Worm (Caenorhabditis elegans) whole organism, L3 larva: ENCODE measurements around the gene math-5.
"Not testable (repeated sequence)": the region's sequence is repeated elsewhere in the genome, so short reads cannot be mapped to it uniquely, and the experiment has no call there.

Source experiments
- aly-2 ChIP-seq: fragments of 150-350 bp; optimal IDR thresholded peaks from 2 replicates; lab custom pipeline; 2014; ENCODE audit warnings: missing biosample characterization, missing genetic modification characterization
- ceh-16 ChIP-seq: sonication (generic microtip); optimal IDR thresholded peaks from 2 replicates; lab custom pipeline; 2017; ENCODE audit warnings: missing biosample characterization, missing genetic modification characterization
- ceh-82 ChIP-seq: fragments of 150-350 bp; optimal IDR thresholded peaks from 2 replicates; lab custom pipeline; 2014; ENCODE audit warnings: missing biosample characterization, missing genetic modification characterization
- daf-12 ChIP-seq: fragments of 150-350 bp; optimal IDR thresholded peaks from 2 replicates; lab custom pipeline; 2014; ENCODE audit warnings: missing biosample characterization, missing genetic modification reagents, missing genetic modification characterization
- egl-27 ChIP-seq: sonication (generic microtip); optimal IDR thresholded peaks from 4 replicates; lab custom pipeline; 2017; ENCODE audit warnings: missing biosample characterization, missing genetic modification reagents, missing genetic modification characterization
- egl-5 ChIP-seq: fragments of 150-350 bp; optimal IDR thresholded peaks from 2 replicates; lab custom pipeline; 2017; ENCODE audit warnings: missing biosample characterization, missing genetic modification reagents, missing genetic modification characterization, inconsistent platforms
- elt-2 ChIP-seq: sonication (generic microtip); optimal IDR thresholded peaks from 2 replicates; lab custom pipeline; 2016; ENCODE audit warnings: missing genetic modification reagents, mild to moderate bottlenecking, missing genetic modification characterization, missing compliant biosample characterization
- eor-1 ChIP-seq, 2 experiments: fragments of 150-350 bp; optimal IDR thresholded peaks; 2 replicates each; lab custom pipeline; 2014 to 2018; ENCODE audit warnings: missing biosample characterization in 2 of 2, missing genetic modification characterization in 2 of 2
- fkh-10 ChIP-seq: sonication (generic microtip); optimal IDR thresholded peaks from 2 replicates; lab custom pipeline; 2017; ENCODE audit warnings: missing biosample characterization, missing genetic modification reagents, missing genetic modification characterization
- fkh-2 ChIP-seq: fragments of 150-350 bp; optimal IDR thresholded peaks from 2 replicates; lab custom pipeline; 2014; ENCODE audit warnings: missing biosample characterization, missing genetic modification reagents, missing genetic modification characterization
- hmg-11 ChIP-seq: sonication (generic microtip); optimal IDR thresholded peaks from 2 replicates; lab custom pipeline; 2016; ENCODE audit warnings: missing genetic modification characterization, missing compliant biosample characterization
- lin-39 ChIP-seq: fragments of 150-350 bp; optimal IDR thresholded peaks from 2 replicates; lab custom pipeline; 2018; ENCODE audit warnings: missing biosample characterization, missing genetic modification reagents, missing genetic modification characterization
- mml-1 ChIP-seq: fragments of 150-350 bp; sonication (generic microtip); optimal IDR thresholded peaks from 3 replicates; lab custom pipeline; 2014; ENCODE audit warnings: missing biosample characterization, missing genetic modification characterization
- nhr-12 ChIP-seq: fragments of 150-350 bp; optimal IDR thresholded peaks from 2 replicates; lab custom pipeline; 2014; ENCODE audit warnings: missing biosample characterization, missing genetic modification characterization
- nhr-23 ChIP-seq: fragments of 150-350 bp; optimal IDR thresholded peaks from 2 replicates; lab custom pipeline; 2014; ENCODE audit warnings: missing biosample characterization, missing genetic modification reagents, missing genetic modification characterization
- nhr-25 ChIP-seq: sonication (generic microtip); optimal IDR thresholded peaks from 2 replicates; lab custom pipeline; 2017; ENCODE audit warnings: missing biosample characterization, missing genetic modification characterization
- nhr-28 ChIP-seq: fragments of 150-350 bp; optimal IDR thresholded peaks from 2 replicates; lab custom pipeline; 2014; ENCODE audit warnings: missing biosample characterization, missing genetic modification characterization
- nhr-43 ChIP-seq: sonication (generic microtip); optimal IDR thresholded peaks from 2 replicates; lab custom pipeline; 2016; ENCODE audit warnings: mild to moderate bottlenecking, missing genetic modification characterization, missing compliant biosample characterization; ENCODE audit not compliant: poor library complexity, severe bottlenecking
- nhr-77 ChIP-seq: fragments of 150-350 bp; optimal IDR thresholded peaks from 2 replicates; lab custom pipeline; 2014; ENCODE audit warnings: missing biosample characterization, missing genetic modification characterization
- pqm-1 ChIP-seq: fragments of 150-350 bp; optimal IDR thresholded peaks from 2 replicates; lab custom pipeline; 2017; ENCODE audit warnings: missing biosample characterization, missing genetic modification characterization, inconsistent platforms

Gene math-5

DNA sequence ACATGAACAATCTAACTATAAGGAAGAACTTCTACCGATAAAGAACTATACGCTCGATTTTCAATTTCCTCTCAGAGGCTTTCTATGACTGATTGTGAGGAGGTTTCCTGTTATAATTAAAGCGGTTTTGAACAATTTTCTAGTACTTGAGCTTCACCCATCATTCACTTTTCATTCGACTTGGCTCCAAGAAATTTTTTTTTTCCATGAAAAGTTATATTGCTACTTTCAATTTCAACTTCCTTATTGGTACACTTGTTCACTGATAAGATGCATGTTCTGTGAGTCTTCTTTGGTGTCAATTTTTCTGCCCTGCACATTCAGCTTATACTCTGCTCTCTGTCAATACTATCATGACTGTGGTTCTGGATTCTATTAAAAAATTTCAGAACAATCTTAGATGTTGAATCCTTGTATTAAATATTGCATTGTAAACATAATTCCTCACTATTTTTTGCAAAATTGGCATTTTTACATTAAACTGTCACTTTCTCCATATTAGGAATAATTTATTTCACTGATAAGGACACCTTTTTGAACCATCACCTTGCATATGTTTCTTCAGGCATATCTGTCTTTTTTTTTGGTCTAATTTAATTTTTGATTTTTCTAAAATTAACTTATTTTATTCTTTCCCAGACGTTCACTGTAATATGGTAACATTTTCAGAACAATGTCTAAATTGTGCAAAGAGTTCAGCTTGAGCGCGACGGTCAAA lies 11.6 kb downstream of the math-5 start, which contains the start of gene math-10:
TSS of gene math-10 (plus strand) at position 668 of the 718 bp plus-strand sequence.
- TF ChIP-seq nhr-77 (tag; lab: Kevin White, UChicago) (no peak), nhr-43 (no peak), eor-1 (tag; optimal IDR thresholded peaks at IDR 0.05; lab: Kevin White, UChicago) (no peak), pqm-1 (tag; lab: Kevin White, UChicago) (no peak), elt-2 (tag; lab: Kevin White, UChicago) (peak; percentile 71)
- TF ChIP-seq, all 47 proteins: peak for 1

DNA sequence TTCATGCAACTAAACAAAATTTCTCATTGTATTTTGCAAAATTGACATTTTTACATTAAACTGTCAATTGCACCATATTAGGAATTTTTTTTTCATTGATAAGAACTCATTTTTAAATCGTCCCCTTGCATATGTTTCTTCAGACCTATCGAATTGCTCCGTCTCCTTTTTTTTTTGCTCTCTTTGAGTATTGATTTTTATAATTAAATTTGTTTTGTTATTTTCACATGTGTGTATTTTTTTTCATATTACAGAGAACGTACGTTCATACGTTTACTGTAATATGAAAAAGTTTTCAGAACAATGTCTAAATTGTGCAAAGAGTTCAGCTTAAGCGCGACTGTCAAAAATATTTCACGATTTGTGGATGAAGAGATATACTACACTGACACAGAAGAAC lies 13.5 kb downstream of the math-5 start, which contains the start of gene math-14:
TSS of gene math-14 (plus strand) at position 301 of the 400 bp plus-strand sequence.
- no peak for TF ChIP-seq lin-39 (tag; lab: Kevin White, UChicago)
- peak; percentile 29 for TF ChIP-seq elt-2 (tag; lab: Kevin White, UChicago)

DNA sequence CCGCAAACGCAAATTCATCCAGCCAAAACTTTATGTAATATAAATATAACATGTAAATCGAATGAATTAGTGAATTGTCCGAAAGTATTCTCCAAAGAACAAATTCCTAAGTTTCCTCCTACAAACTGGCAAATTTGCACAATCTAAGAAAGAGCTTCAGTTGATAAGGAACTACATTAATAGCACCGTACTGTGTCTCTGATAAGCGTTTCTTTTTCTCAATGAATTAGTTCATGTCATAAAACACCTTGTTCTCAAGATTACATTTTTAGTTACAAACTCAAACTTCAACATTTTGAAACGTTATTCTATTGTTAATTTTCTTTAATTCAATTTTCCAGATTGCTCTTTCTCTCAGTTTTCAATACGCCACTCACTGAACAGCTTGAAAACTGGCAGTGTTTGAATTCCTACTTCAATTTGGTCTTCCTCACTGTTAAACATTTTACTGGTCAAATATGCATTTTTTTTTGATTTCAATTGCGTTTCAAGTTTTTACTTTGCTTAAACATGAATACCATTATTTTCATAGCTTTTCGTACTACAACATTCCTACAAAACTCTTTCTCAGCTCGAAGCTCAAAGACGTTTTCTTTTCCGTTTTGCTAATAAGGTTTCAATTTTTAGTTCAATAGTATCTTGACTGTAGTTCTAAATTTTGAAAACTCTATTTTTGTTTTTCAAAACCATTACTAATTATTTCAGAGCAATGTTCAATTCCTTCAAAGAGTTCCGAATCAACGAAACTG lies 16.7 kb downstream of the math-5 start, which contains the start of gene math-15:
TSS of gene math-15 (plus strand) at position 699 of the 749 bp plus-strand sequence.
- TF ChIP-seq elt-2 (tag; lab: Kevin White, UChicago), result peak; percentile 67
- no peak for TF ChIP-seq ceh-82 (tag; lab: Kevin White, UChicago)
- peak; percentile 11 for TF ChIP-seq pqm-1 (tag; lab: Kevin White, UChicago)
- TF ChIP-seq nhr-28, result no peak

DNA sequence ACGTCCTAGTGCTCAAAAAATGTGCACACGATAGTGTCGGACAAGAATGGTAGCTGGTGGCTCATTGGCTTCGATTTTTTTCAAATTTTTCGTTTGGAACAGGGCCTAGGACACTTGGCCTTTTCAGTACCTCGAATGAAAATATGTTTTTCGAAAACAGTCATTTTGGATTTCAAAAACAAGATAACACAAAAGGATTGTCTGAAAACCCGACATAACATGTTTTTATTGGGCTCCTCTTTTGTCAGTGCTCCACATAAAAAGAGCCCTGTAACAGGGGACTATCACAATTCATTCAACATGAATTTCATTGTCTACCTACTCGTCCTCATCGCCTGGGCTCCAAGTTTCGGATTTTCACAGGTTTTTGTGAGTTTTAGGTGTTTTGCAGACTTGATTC lies 18.3 kb downstream of the math-5 start, which contains the start of gene C16C4.17:
TSS of gene C16C4.17 (plus strand) at position 301 of the 400 bp plus-strand sequence.
- TF ChIP-seq fkh-2 (tag; lab: Kevin White, UChicago) (no peak), mml-1 (tag; lab: Kevin White, UChicago) (no peak), nhr-12 (tag; lab: Kevin White, UChicago) (no peak)

DNA sequence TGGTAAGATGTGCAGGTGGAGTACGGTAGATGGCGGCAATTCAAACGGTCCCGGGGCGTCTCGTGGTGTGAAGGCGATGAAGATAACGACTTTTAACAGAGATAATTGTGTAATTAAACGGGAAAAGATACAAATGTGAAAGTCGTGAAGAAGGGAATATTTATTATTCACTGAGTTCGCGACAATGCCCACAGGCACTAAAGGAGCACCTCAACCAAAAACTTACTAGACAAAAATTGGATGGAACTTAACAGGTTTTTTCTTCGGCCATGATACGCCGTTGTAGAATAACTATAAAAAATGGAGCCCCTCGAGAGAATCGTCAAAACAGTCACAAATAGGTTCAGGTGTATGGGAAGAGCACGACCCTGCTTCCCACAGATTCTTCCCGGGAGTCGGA lies 20.3 kb downstream of the math-5 start, which contains the start of gene fbxb-98:
TSS of gene fbxb-98 (plus strand) at position 301 of the 400 bp plus-strand sequence.
- TF ChIP-seq lin-39, hmg-11, nhr-25 (tag; lab: Kevin White, UChicago): not testable (repeated sequence)

DNA sequence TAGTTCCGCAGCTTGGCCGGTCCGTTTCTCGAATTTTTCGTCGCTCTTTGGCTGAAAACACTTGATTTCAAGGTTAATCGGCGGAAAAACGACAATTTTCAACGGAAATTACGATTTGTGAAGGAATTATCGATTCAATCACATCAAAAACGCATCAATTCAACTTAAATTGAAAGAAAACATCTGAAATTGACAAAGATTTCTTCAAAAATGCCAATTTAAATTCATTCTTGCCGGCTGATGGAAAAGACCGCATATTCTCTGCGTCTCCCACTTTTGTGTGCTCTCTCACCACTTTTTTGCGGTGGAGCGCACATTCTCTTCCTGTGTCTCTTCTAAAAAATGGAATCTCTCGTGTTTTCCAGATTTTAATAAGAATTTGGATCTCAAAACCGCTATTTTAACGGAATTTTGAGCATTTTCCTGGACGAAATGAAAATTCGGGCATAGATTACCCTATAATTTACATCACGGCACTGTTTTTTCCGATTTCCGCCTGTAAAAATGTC lies 21.3 kb downstream of the math-5 start, which contains the start of gene C16C4.18:
TSS of gene C16C4.18 (minus strand) at position 51 of the 509 bp plus-strand sequence.
- TF ChIP-seq daf-12 (tag; lab: Kevin White, UChicago); nhr-12 (tag; lab: Kevin White, UChicago); fkh-10 (GFP tag; lab: Kevin White, UChicago): not testable (repeated sequence)

DNA sequence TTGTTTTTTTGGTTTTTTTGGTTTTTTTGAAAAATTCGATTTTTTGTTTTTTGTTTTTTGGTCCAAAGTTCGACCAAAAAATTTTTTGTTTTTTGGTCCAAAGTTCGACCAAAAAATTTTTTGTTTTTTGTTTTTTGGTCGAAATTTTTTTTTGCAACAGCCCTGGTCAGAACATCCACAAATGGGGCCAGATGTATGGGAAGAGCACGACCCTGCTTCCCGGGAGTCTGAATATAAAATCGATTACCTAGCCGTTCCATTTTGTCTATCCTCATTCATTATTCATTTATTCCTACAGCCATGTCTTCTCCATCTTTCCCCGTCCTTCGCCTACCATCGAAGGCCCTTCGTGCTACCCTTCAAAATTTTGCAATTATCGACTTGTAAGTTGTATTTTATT lies 28.5 kb downstream of the math-5 start, which contains the start of gene fbxb-95:
TSS of gene fbxb-95 (plus strand) at position 301 of the 400 bp plus-strand sequence.
- TF ChIP-seq fkh-2 (tag; lab: Kevin White, UChicago); egl-27 (tag; lab: Kevin White, UChicago); eor-1 (tag; optimal IDR thresholded peaks at IDR 0.05; lab: Kevin White, UChicago): not testable (repeated sequence)

DNA sequence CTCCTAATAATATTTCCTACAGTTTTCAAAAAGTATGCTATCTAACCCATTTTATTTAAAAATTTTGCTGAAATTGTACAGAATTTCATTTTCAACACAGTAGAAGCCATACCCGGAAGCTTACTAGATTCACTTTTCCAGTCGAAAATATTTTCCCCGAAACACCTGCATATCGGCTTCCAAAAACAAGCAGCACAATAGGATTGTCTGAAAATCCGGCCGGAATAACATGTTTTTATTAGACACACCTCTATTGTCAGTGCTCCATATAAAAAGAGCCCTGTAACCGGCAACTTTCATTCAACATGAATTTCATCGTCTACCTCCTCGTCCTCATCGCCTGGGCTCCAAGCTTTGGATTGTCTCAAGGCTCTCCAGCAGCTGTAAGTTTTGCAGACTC lies 30.1 kb downstream of the math-5 start, which contains the start of gene C52E2.2:
TSS of gene C52E2.2 (plus strand) at position 301 of the 400 bp plus-strand sequence.
- no peak for TF ChIP-seq ceh-16
- no peak for TF ChIP-seq nhr-23 (tag; lab: Kevin White, UChicago)
- no peak for TF ChIP-seq fkh-2 (tag; lab: Kevin White, UChicago)
- no peak for TF ChIP-seq aly-2 (tag; lab: Kevin White, UChicago)
- TF ChIP-seq nhr-25 (tag; lab: Kevin White, UChicago), result no peak
- no peak for TF ChIP-seq egl-5 (tag; lab: Kevin White, UChicago)
